Fruit fly (Drosophila melanogaster) whole organism, prepupa: Measurements from ENCODE around the gene CG15456.
A peak's percentile ranks its signal among the peaks of the same experiment; 100 is the strongest.

Experiments
- Blimp-1 ChIP-seq: fragments of 200-800 bp; sonication (Bioruptor generic); optimal IDR thresholded peaks from 3 replicates; lab custom pipeline; 2017; ENCODE audit warnings: missing biosample characterization, missing genetic modification characterization, mild to moderate bottlenecking, moderate library complexity, missing genetic modification reagents
- CG10669 ChIP-seq: fragments of 200-800 bp; sonication (Bioruptor generic); optimal IDR thresholded peaks from 3 replicates; lab custom pipeline; 2018; ENCODE audit warnings: missing biosample characterization, mild to moderate bottlenecking, missing genetic modification characterization, moderate library complexity
- CG11294 ChIP-seq: fragments of 200-800 bp; sonication (Bioruptor generic); IDR thresholded peaks from 2 replicates; pipeline ENCODE4 v1.3.6; 2022; ENCODE audit warnings: missing biosample characterization, missing genetic modification characterization
- CG11902 ChIP-seq: fragments of 200-800 bp; sonication (Bioruptor generic); optimal IDR thresholded peaks from 3 replicates; lab custom pipeline; 2016; ENCODE audit warnings: missing biosample characterization, missing genetic modification characterization
- CG15336 ChIP-seq: fragments of 200-800 bp; sonication (Bioruptor generic); IDR thresholded peaks from 2 replicates; pipeline ENCODE4 v1.3.6; 2022; ENCODE audit warnings: missing biosample characterization, missing genetic modification characterization
- CG16779 ChIP-seq: fragments of 200-800 bp; sonication (Bioruptor generic); optimal IDR thresholded peaks from 3 replicates; lab custom pipeline; 2017; ENCODE audit warnings: missing biosample characterization, mild to moderate bottlenecking, missing genetic modification characterization
- CG31627 ChIP-seq: fragments of 200-800 bp; sonication (Bioruptor generic); optimal IDR thresholded peaks from 3 replicates; lab custom pipeline; 2016; ENCODE audit warnings: missing biosample characterization, missing genetic modification characterization
- CG32006 ChIP-seq: fragments of 200-800 bp; sonication (Bioruptor generic); optimal IDR thresholded peaks from 3 replicates; lab custom pipeline; 2017; ENCODE audit warnings: missing biosample characterization, mild to moderate bottlenecking, missing genetic modification characterization
- CG3919 ChIP-seq: fragments of 200-800 bp; sonication (Bioruptor generic); optimal IDR thresholded peaks from 3 replicates; lab custom pipeline; 2016; ENCODE audit warnings: missing biosample characterization, missing genetic modification characterization
- CG4318 ChIP-seq: fragments of 200-800 bp; sonication (Bioruptor generic); optimal IDR thresholded peaks from 3 replicates; lab custom pipeline; 2017; ENCODE audit warnings: missing biosample characterization, mild to moderate bottlenecking, missing genetic modification characterization
- CG6808 ChIP-seq: fragments of 200-800 bp; sonication (Bioruptor generic); optimal IDR thresholded peaks from 3 replicates; lab custom pipeline; 2017; ENCODE audit warnings: missing biosample characterization, missing genetic modification characterization, mild to moderate bottlenecking, moderate library complexity, missing genetic modification reagents
- CG6854 ChIP-seq: fragments of 200-800 bp; sonication (Bioruptor generic); optimal IDR thresholded peaks from 2 replicates; lab custom pipeline; 2017; ENCODE audit warnings: missing biosample characterization, mild to moderate bottlenecking, missing genetic modification characterization
- CG7368 ChIP-seq: fragments of 200-800 bp; sonication (Bioruptor generic); optimal IDR thresholded peaks from 3 replicates; lab custom pipeline; 2016; ENCODE audit warnings: missing biosample characterization, missing genetic modification characterization
- CG8119 ChIP-seq: fragments of 200-800 bp; sonication (Bioruptor generic); IDR thresholded peaks from 3 replicates; pipeline ENCODE4 v1.3.6; 2022; ENCODE audit warnings: missing biosample characterization, missing genetic modification characterization
- CG8319 ChIP-seq: fragments of 200-800 bp; sonication (Bioruptor generic); optimal IDR thresholded peaks from 3 replicates; lab custom pipeline; 2016; ENCODE audit warnings: missing biosample characterization, missing genetic modification characterization
- Eip75B ChIP-seq: fragments of 200-800 bp; sonication (Bioruptor generic); optimal IDR thresholded peaks from 3 replicates; lab custom pipeline; 2016; ENCODE audit warnings: missing biosample characterization, missing genetic modification characterization
- Eip78C ChIP-seq: fragments of 200-800 bp; sonication (Bioruptor generic); peaks from one replicate; lab custom pipeline; 2016; ENCODE audit warnings: missing biosample characterization, missing genetic modification characterization
- Ets96B ChIP-seq: fragments of 200-800 bp; optimal IDR thresholded peaks from 2 replicates; lab custom pipeline; 2019; ENCODE audit warnings: missing biosample characterization, mild to moderate bottlenecking, missing genetic modification characterization, moderate library complexity
- Hr4 ChIP-seq: fragments of 200-800 bp; sonication (Bioruptor generic); optimal IDR thresholded peaks from 3 replicates; lab custom pipeline; 2016; ENCODE audit warnings: missing biosample characterization, missing genetic modification characterization
- OdsH ChIP-seq: fragments of 200-800 bp; sonication (Bioruptor generic); optimal IDR thresholded peaks from 3 replicates; lab custom pipeline; 2016; ENCODE audit warnings: missing biosample characterization, missing genetic modification characterization
- Smox ChIP-seq: fragments of 200-800 bp; sonication (Bioruptor generic); optimal IDR thresholded peaks from 3 replicates; lab custom pipeline; 2016; ENCODE audit warnings: missing biosample characterization, missing genetic modification characterization
- Sox102F ChIP-seq: fragments of 200-800 bp; sonication (Bioruptor generic); optimal IDR thresholded peaks from 2 replicates; lab custom pipeline; 2016; ENCODE audit warnings: missing biosample characterization, mild to moderate bottlenecking, missing genetic modification characterization
- acj6 ChIP-seq: fragments of 200-800 bp; sonication (Bioruptor generic); optimal IDR thresholded peaks from 3 replicates; lab custom pipeline; 2016; ENCODE audit warnings: missing biosample characterization, missing genetic modification characterization
- dac ChIP-seq: fragments of 200-800 bp; sonication (Bioruptor generic); optimal IDR thresholded peaks from 2 replicates; lab custom pipeline; 2017; ENCODE audit warnings: missing biosample characterization, mild to moderate bottlenecking, missing genetic modification characterization
- fd59A ChIP-seq: fragments of 200-800 bp; sonication (Bioruptor generic); optimal IDR thresholded peaks from 2 replicates; lab custom pipeline; 2017; ENCODE audit warnings: missing biosample characterization, mild to moderate bottlenecking, missing genetic modification characterization, missing genetic modification reagents
- fd85E ChIP-seq: fragments of 200-800 bp; sonication (Bioruptor generic); optimal IDR thresholded peaks from 3 replicates; lab custom pipeline; 2016; ENCODE audit warnings: missing biosample characterization, missing genetic modification characterization
- pdm3 ChIP-seq: fragments of 200-800 bp; sonication (Bioruptor generic); optimal IDR thresholded peaks from 3 replicates; lab custom pipeline; 2016; ENCODE audit warnings: missing biosample characterization, missing genetic modification characterization
- salr ChIP-seq, 2 experiments: fragments of 200-800 bp; sonication (Bioruptor generic); optimal IDR thresholded peaks; 3 replicates each; lab custom pipeline; 2016 to 2018; ENCODE audit warnings: missing biosample characterization in 2 of 2, missing genetic modification characterization in 2 of 2, mild to moderate bottlenecking in 1 of 2
- ss ChIP-seq, 2 experiments: fragments of 200-800 bp; sonication (Bioruptor generic); optimal IDR thresholded peaks; 2 replicates in 1 of 2; 3 replicates in 1 of 2; lab custom pipeline; 2017 to 2018; ENCODE audit warnings: mild to moderate bottlenecking in 2 of 2, missing biosample characterization in 2 of 2, missing genetic modification characterization in 2 of 2, moderate library complexity in 1 of 2
- svp ChIP-seq: fragments of 200-800 bp; sonication (Bioruptor generic); peaks from one replicate; lab custom pipeline; 2016; ENCODE audit warnings: missing biosample characterization, missing genetic modification characterization
- topi ChIP-seq: fragments of 200-800 bp; sonication (Bioruptor generic); optimal IDR thresholded peaks from 3 replicates; lab custom pipeline; 2016; ENCODE audit warnings: missing biosample characterization, missing genetic modification characterization

The CG15456 gene

DNA sequence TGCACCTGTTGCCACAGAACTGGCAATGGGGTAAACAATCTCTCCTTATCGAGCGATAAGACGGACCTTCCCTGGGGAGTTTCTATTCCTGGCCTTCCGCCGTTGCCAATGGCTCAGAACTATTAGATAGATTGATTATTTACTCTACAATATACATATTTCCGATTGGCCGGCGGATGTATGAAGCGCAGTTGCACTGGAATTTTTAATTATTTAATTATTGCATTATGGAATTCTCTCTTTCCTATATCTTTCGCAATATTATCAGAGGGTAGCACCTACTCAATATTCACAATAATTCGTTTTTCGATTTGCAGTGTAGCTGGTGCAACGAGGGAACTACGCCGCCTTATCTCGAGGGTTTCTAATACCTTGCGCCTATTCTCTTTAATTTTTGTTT is 40.3 kb upstream of the CG15456 start, which contains the start of gene GstT3:
Gene GstT3, plus strand, starts transcription at position 301 of the 400 bp plus-strand sequence.
- TF ChIP-seq svp (peak; percentile 30), Blimp-1 (GFP tag; lab: Kevin White, UChicago) (no peak), CG11294 (no peak), Eip75B (no peak), CG11902 (GFP tag; lab: Kevin White, UChicago) (no peak), fd85E (GFP tag; lab: Kevin White, UChicago) (no peak), topi (GFP tag; lab: Kevin White, UChicago) (no peak), Eip78C (GFP tag; lab: Kevin White, UChicago) (peak; percentile 13), CG15336 (GFP tag; lab: Robert Waterston, UW) (no peak)

DNA sequence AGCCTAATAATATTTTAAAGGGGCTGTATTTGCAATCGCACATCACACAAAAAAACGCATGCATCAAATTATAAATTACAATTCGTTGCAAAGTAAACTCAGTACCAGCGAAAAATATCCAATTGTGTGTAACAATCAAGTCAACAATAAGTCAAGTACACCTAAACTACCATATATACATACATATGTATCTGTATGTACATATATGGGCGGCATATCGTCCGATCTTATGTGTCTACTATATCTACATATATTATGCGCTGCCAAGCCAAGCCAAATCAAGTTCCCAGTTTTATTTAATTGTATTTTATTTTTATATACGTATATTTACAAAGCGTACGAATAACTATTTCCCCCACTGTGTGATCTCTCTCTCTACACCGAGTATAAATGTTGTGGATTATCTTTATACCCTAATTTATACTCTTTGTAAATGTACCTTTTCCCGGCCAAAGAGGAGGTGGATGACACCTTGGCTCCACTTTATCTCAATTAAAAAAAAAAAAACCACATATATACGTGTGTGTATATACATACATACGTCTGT is 39.6 kb upstream of the CG15456 start:
- TF ChIP-seq CG31627 (no peak), CG6854 (GFP tag; lab: Kevin White, UChicago) (no peak), Smox (GFP tag; lab: Kevin White, UChicago) (no peak), acj6 (no peak), Eip75B (no peak), CG3919 (GFP tag; lab: Kevin White, UChicago) (no peak), Sox102F (GFP tag; lab: Kevin White, UChicago) (no peak), Eip78C (GFP tag; lab: Kevin White, UChicago) (peak; percentile 57), fd59A (GFP tag; lab: Kevin White, UChicago) (no peak), svp (peak; percentile 54)
- TF ChIP-seq, all 60 proteins: peak for 2

DNA sequence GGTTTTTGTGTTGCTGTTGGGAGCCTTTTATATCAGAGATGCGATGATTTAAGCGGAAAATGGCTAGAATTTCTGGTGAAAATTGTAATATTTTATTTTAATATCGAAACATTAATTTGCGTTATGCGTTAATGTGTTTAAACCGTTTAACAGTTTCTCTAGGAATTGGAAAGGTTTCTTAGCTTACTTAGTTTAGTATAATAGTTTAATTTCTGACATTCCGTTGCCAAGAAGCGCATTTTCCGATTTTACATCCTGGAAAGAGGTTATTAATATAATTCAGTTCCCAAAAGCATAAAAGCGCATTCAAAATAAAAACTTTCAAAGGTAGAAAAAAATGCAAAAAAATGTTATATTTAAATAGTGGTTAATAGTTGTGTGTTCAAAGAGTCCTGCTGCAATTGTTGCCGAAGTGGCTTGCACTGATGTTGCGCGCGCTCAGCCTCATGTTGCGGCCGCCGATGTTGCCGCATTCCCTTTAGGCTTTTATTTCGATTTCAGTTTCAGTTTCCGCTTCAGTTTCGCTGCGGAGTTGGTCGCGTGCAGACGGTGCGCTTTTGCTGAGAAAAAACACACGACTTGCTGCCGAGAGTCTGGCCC is 22.1 kb upstream of the CG15456 start, which contains the start of gene tbc:
Gene tbc, plus strand, starts transcription at position 504 of the 600 bp plus-strand sequence.
- no peak for TF ChIP-seq OdsH (GFP tag; lab: Kevin White, UChicago)
- TF ChIP-seq CG16779 (tag; lab: Kevin White, UChicago): no peak
- TF ChIP-seq Ets96B: no peak
- TF ChIP-seq pdm3 (GFP tag; lab: Kevin White, UChicago): no peak
- TF ChIP-seq CG3919 (GFP tag; lab: Kevin White, UChicago): no peak
- TF ChIP-seq CG10669: no peak
- no peak for TF ChIP-seq Eip75B
- TF ChIP-seq fd85E (GFP tag; lab: Kevin White, UChicago): no peak
- TF ChIP-seq salr (GFP tag; optimal IDR thresholded peaks at IDR 0.05; lab: Kevin White, UChicago): no peak
- no peak for TF ChIP-seq Eip78C (GFP tag; lab: Kevin White, UChicago)

DNA sequence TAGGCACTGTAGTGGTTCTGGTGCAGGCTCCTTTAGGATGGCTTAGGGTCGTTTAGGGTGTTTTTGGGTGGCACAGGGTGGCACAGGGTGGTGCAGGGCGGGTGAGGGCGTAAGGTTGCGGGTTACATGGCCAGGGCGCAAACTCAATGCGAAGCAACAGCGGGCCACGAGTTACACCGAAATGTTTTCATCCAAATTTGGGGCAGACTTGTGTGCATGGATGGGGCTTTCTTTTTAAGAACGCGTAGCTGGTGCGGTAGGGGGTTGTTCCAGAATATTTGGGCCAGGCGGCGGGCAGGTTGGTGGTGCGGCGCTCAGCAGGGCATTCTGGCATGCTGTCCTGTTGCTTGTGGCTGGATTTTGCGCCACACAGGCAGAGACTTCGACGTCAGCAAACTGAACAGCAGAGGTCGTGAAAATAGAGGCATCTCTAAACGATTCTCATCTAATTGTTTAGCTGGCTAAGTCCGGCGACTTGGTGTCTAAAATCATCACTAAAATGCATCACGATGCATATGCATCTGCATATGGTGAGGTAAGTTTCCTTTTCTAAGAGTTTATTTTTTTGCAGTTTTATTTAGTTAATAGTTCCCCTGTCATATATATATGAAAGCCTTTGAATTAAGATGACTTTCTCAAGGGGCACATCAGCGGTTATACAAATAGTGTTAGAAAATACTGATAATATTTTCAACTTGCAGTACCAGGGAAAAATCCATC is 21.2 kb upstream of the CG15456 start:
- TF ChIP-seq CG6808 (GFP tag; lab: Kevin White, UChicago) (peak; percentile 18), CG8319 (GFP tag; lab: Kevin White, UChicago) (no peak), CG11294 (no peak), CG8119 (GFP tag; lab: Robert Waterston, UW) (no peak), CG7368 (GFP tag; lab: Kevin White, UChicago) (no peak), dac (GFP tag; lab: Kevin White, UChicago) (no peak), CG10669 (peak; percentile 18), Eip78C (GFP tag; lab: Kevin White, UChicago) (peak; percentile 26), Hr4 (peak; percentile 8), CG32006 (peak; percentile 54), ss (GFP tag; optimal IDR thresholded peaks at IDR 0.05; lab: Kevin White, UChicago) (peak in 1 of 2 experiments; percentile 3), CG4318 (GFP tag; lab: Kevin White, UChicago) (peak; percentile 9), topi (GFP tag; lab: Kevin White, UChicago) (peak; percentile 0)
